Fruit fly (Drosophila melanogaster) whole organism, embryonic: ENCODE measurements around the gene slpr.

ENCODE experiments used
- Atf-2 ChIP-seq: fragments of 200-800 bp; sonication (Bioruptor generic); optimal IDR thresholded peaks from 2 replicates; lab custom pipeline; 2016; ENCODE audit warnings: missing biosample characterization, missing genetic modification characterization
- Bgb ChIP-seq: fragments of 200-800 bp; sonication (Bioruptor generic); IDR thresholded peaks from 2 replicates; pipeline ENCODE4 v1.3.6; 2022; ENCODE audit warnings: missing biosample characterization, missing genetic modification characterization; ENCODE audit not compliant: partially characterized antibody
- CG11504 ChIP-seq: fragments of 200-800 bp; sonication (Bioruptor generic); optimal IDR thresholded peaks from 3 replicates; lab custom pipeline; 2019; ENCODE audit warnings: missing biosample characterization, mild to moderate bottlenecking, missing genetic modification characterization, moderate library complexity
- CG12659 ChIP-seq: fragments of 200-800 bp; sonication (Bioruptor generic); optimal IDR thresholded peaks from 3 replicates; lab custom pipeline; 2017; ENCODE audit warnings: mild to moderate bottlenecking, missing biosample characterization, missing genetic modification reagents, missing genetic modification characterization
- CG1529 ChIP-seq: fragments of 200-800 bp; sonication (Bioruptor generic); optimal IDR thresholded peaks from 3 replicates; lab custom pipeline; 2018; ENCODE audit warnings: missing biosample characterization, missing genetic modification characterization
- CG15514 ChIP-seq: fragments of 200-800 bp; sonication (Bioruptor generic); optimal IDR thresholded peaks from 3 replicates; lab custom pipeline; 2017; ENCODE audit warnings: missing biosample characterization, missing genetic modification characterization, mild to moderate bottlenecking, moderate library complexity, missing genetic modification reagents
- CG18599 ChIP-seq: fragments of 200-800 bp; sonication (Bioruptor generic); optimal IDR thresholded peaks from 3 replicates; lab custom pipeline; 2017; ENCODE audit warnings: missing biosample characterization, missing genetic modification characterization, mild to moderate bottlenecking, moderate library complexity, missing genetic modification reagents
- CG6654 ChIP-seq: fragments of 200-800 bp; sonication (Bioruptor generic); optimal IDR thresholded peaks from 2 replicates; lab custom pipeline; 2017; ENCODE audit warnings: missing biosample characterization, mild to moderate bottlenecking, missing genetic modification characterization
- CG6854 ChIP-seq: fragments of 200-800 bp; sonication (Bioruptor generic); optimal IDR thresholded peaks from 3 replicates; lab custom pipeline; 2017; ENCODE audit warnings: missing biosample characterization, mild to moderate bottlenecking, missing genetic modification characterization
- CG8281 ChIP-seq: fragments of 200-800 bp; sonication (Bioruptor generic); optimal IDR thresholded peaks from 2 replicates; lab custom pipeline; 2018; ENCODE audit warnings: missing biosample characterization, mild to moderate bottlenecking, missing genetic modification characterization, moderate library complexity
- D ChIP-seq, 2 experiments: fragments of 200-800 bp in 1 of 2; fragments of >200 bp in 1 of 2; sonication (Bioruptor generic) in 1 of 2; optimal IDR thresholded peaks; 2 replicates in 1 of 2; 3 replicates in 1 of 2; lab custom pipeline; 2017; ENCODE audit warnings: mild to moderate bottlenecking in 1 of 2, missing biosample characterization in 1 of 2, missing genetic modification characterization in 1 of 2, missing genetic modification reagents in 1 of 2
- Dbx ChIP-seq: fragments of 200-800 bp; sonication (Bioruptor generic); IDR thresholded peaks from 3 replicates; pipeline ENCODE4 v1.3.6; 2022; ENCODE audit warnings: missing biosample characterization, missing genetic modification characterization
- Deaf1 ChIP-seq: fragments of 200-800 bp; optimal IDR thresholded peaks from 3 replicates; lab custom pipeline; 2019; ENCODE audit warnings: missing biosample characterization, mild to moderate bottlenecking, missing genetic modification characterization, moderate library complexity
- GATAe ChIP-seq: fragments of 200-800 bp; sonication (Bioruptor generic); conservative IDR thresholded peaks from 2 replicates; pipeline ENCODE4 v1.3.6; 2022; ENCODE audit warnings: missing biosample characterization, missing genetic modification characterization
- HmgD ChIP-seq: fragments of 200-800 bp; sonication (Bioruptor generic); optimal IDR thresholded peaks from 3 replicates; lab custom pipeline; 2016; ENCODE audit warnings: missing biosample characterization, missing genetic modification characterization
- Nf-YB ChIP-seq: fragments of 200-800 bp; sonication (Bioruptor generic); optimal IDR thresholded peaks from 3 replicates; lab custom pipeline; 2019; ENCODE audit warnings: missing biosample characterization, mild to moderate bottlenecking, missing genetic modification characterization, moderate library complexity
- Opbp ChIP-seq: fragments of 200-800 bp; sonication (Bioruptor generic); IDR thresholded peaks from 3 replicates; pipeline ENCODE4 v1.3.6; 2022; ENCODE audit warnings: missing biosample characterization, missing genetic modification characterization; ENCODE audit not compliant: partially characterized antibody
- Pdp1 ChIP-seq, 2 experiments: fragments of 200-800 bp; sonication (Bioruptor generic); optimal IDR thresholded peaks; 3 replicates each; lab custom pipeline; 2016; ENCODE audit warnings: missing biosample characterization in 2 of 2, missing genetic modification characterization in 2 of 2, mild to moderate bottlenecking in 1 of 2, moderate library complexity in 1 of 2
- Taf1 ChIP-seq: fragments of 200-800 bp; sonication (Bioruptor generic); IDR thresholded peaks from 2 replicates; pipeline ENCODE4 v1.3.6; 2022; ENCODE audit warnings: missing biosample characterization, missing genetic modification characterization
- amos ChIP-seq: fragments of 200-800 bp; sonication (Bioruptor generic); IDR thresholded peaks from 2 replicates; pipeline ENCODE4 v1.3.6; 2022; ENCODE audit warnings: missing biosample characterization, missing genetic modification characterization; ENCODE audit not compliant: partially characterized antibody
- aop ChIP-seq: fragments of 200-800 bp; sonication (Bioruptor generic); IDR thresholded peaks from 2 replicates; pipeline ENCODE4 v1.3.6; 2022; ENCODE audit warnings: missing biosample characterization, missing genetic modification characterization
- cad ChIP-seq: fragments of >200 bp; optimal IDR thresholded peaks from 2 replicates; lab custom pipeline; 2017; ENCODE audit warnings: missing biosample characterization, missing genetic modification characterization
- cg ChIP-seq: fragments of 200-800 bp; sonication (Bioruptor generic); optimal IDR thresholded peaks from 3 replicates; lab custom pipeline; 2019; ENCODE audit warnings: missing biosample characterization, mild to moderate bottlenecking, missing genetic modification characterization, moderate library complexity
- exex ChIP-seq: fragments of 200-800 bp; sonication (Bioruptor generic); optimal IDR thresholded peaks from 4 replicates; lab custom pipeline; 2018; ENCODE audit warnings: missing biosample characterization, mild to moderate bottlenecking, missing genetic modification characterization, moderate library complexity
- ftz-f1 ChIP-seq: fragments of 200-800 bp; sonication (Bioruptor generic); optimal IDR thresholded peaks from 2 replicates; lab custom pipeline; 2016; ENCODE audit warnings: missing biosample characterization, missing genetic modification characterization
- grn ChIP-seq: fragments of 200-800 bp; sonication (Bioruptor generic); optimal IDR thresholded peaks from 3 replicates; lab custom pipeline; 2017; ENCODE audit warnings: missing biosample characterization, missing genetic modification characterization
- ken ChIP-seq: fragments of 200-800 bp; sonication (Bioruptor generic); IDR thresholded peaks from 3 replicates; pipeline ENCODE4 v1.3.6; 2022; ENCODE audit warnings: missing biosample characterization, missing genetic modification characterization
- lmd ChIP-seq: fragments of 200-800 bp; sonication (Bioruptor generic); IDR thresholded peaks from 2 replicates; pipeline ENCODE4 v1.3.6; 2022; ENCODE audit warnings: missing biosample characterization, missing genetic modification characterization
- luna ChIP-seq: fragments of 200-800 bp; sonication (Bioruptor generic); optimal IDR thresholded peaks from 2 replicates; lab custom pipeline; 2016; ENCODE audit warnings: missing biosample characterization, missing genetic modification characterization
- mirr ChIP-seq: fragments of 200-800 bp; sonication (Bioruptor generic); optimal IDR thresholded peaks from 3 replicates; lab custom pipeline; 2018; ENCODE audit warnings: missing biosample characterization, mild to moderate bottlenecking, missing genetic modification characterization
- onecut ChIP-seq: fragments of 200-800 bp; sonication (Bioruptor generic); IDR thresholded peaks from 2 replicates; pipeline ENCODE4 v1.3.6; 2022; ENCODE audit warnings: missing biosample characterization, missing genetic modification characterization
- rib ChIP-seq: fragments of 200-800 bp; sonication (Bioruptor generic); IDR thresholded peaks from 2 replicates; pipeline ENCODE4 v1.3.6; 2022; ENCODE audit warnings: missing biosample characterization, missing genetic modification characterization
- row ChIP-seq: fragments of 200-800 bp; sonication (Bioruptor generic); IDR thresholded peaks from 3 replicates; pipeline ENCODE4 v1.3.6; 2022; ENCODE audit warnings: missing biosample characterization, missing genetic modification characterization
- sug ChIP-seq: fragments of 200-800 bp; optimal IDR thresholded peaks from 2 replicates; lab custom pipeline; 2019; ENCODE audit warnings: missing biosample characterization, mild to moderate bottlenecking, missing genetic modification characterization, moderate library complexity
- tx ChIP-seq: fragments of 200-800 bp; sonication (Bioruptor generic); optimal IDR thresholded peaks from 2 replicates; lab custom pipeline; 2016; ENCODE audit warnings: missing biosample characterization, missing genetic modification characterization
- vvl ChIP-seq: fragments of 200-800 bp; sonication (Bioruptor generic); IDR thresholded peaks from 2 replicates; pipeline ENCODE4 v1.3.6; 2022; ENCODE audit warnings: missing biosample characterization, missing genetic modification characterization
- zen2 ChIP-seq: fragments of 200-800 bp; sonication (Bioruptor generic); IDR thresholded peaks from 3 replicates; pipeline ENCODE4 v1.3.6; 2022; ENCODE audit warnings: missing biosample characterization, missing genetic modification characterization; ENCODE audit not compliant: partially characterized antibody

slpr gene

DNA sequence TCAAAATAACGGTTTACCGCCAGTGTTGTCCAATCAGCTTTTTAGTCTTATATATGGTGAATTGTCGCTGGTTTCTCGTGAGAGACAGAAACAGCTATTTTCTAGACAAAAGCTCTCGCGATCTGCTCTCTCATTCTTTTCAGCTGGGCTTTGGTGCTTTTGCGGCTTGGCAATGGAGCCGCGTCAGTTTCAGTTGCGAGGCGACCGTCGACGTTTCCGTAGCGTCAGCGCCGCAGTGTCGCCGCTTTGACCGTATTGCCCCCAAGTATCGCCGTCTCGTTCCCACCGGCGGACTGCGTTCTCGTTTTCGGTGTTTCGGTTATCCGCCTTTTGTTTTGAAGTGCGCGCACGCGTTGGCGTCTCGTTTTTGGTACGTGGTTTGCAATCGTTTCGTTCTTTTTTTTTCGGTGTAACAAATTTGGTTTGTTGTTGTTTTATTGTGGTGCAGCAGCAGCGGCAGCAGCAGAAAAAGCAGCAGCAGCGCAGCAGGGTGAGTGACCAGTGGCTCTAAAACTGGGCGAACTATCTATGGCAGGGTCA is 16.1 kb upstream of the slpr start (continued):
- TF ChIP-seq mirr (GFP tag; lab: Kevin White, UChicago) (peak; percentile 5), ken (GFP tag; lab: Robert Waterston, UW) (no peak), lmd (GFP tag; lab: Robert Waterston, UW) (0 out of 2 replicates have a peak, but pooled peaks have one; percentile 6), luna (no peak), D (optimal IDR thresholded peaks at IDR 0.05; lab: Kevin White, UChicago) (no peak), D (GFP tag; optimal IDR thresholded peaks at IDR 0.05; lab: Kevin White, UChicago) (no peak), zen2 (GFP tag; lab: Robert Waterston, UW) (peak; percentile 28; the same call in 1 of the 3 replicates), HmgD (GFP tag; lab: Kevin White, UChicago) (peak; percentile 4), rib (GFP tag; lab: Robert Waterston, UW) (peak; percentile 45; the same call in 1 of the 2 replicates), CG8281 (tag; lab: Kevin White, UChicago) (no peak), vvl (GFP tag; lab: Robert Waterston, UW) (peak; percentile 51; the same call in 1 of the 2 replicates), Dbx (GFP tag; lab: Robert Waterston, UW) (peak; percentile 30; the same call in 1 of the 3 replicates), CG15514 (GFP tag; lab: Kevin White, UChicago) (peak; percentile 52), sug (tag; lab: Kevin White, UChicago) (peak; percentile 34), CG6854 (peak; percentile 13), aop (GFP tag; lab: Robert Waterston, UW) (no peak), ftz-f1 (GFP tag; lab: Kevin White, UChicago) (peak; percentile 63), CG12659 (GFP tag; lab: Kevin White, UChicago) (peak; percentile 7), Deaf1 (tag; lab: Kevin White, UChicago) (peak; percentile 54), Atf-2 (GFP tag; lab: Kevin White, UChicago) (no peak), amos (GFP tag; lab: Robert Waterston, UW) (peak; percentile 39; the same call in 1 of the 2 replicates), Pdp1 (GFP tag; optimal IDR thresholded peaks at IDR 0.05; lab: Kevin White, UChicago) (peak in 1 of 2 experiments; percentile 19), onecut (GFP tag; lab: Robert Waterston, UW) (peak; percentile 48; the same call in 1 of the 2 replicates), CG11504 (tag; lab: Kevin White, UChicago) (peak; percentile 11), Taf1 (GFP tag; lab: Robert Waterston, UW) (no peak), Nf-YB (GFP tag; lab: Kevin White, UChicago) (no peak)

DNA sequence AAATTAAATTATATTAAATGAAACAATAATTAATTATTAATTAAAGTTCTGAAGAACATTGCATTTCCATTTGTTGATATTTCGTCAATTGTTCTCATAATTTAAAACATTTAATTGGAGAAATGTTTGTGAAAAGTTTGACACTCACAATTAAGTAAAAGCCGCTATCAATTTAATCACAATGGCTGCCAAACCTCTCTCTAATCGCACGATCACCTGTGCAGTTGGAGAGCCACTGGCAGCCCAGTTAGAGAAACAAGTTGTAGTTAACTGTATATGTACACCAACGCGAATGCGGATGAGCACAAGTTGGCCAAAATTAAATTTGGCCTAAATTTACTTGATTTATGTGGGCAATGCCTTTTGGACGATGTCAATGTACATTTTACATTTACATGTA is 15.2 kb upstream of the slpr start:
- no peak for TF ChIP-seq mirr (GFP tag; lab: Kevin White, UChicago)
- TF ChIP-seq GATAe: peak; percentile 32; the same call in 1 of the 2 replicates
- TF ChIP-seq CG6654 (GFP tag; lab: Kevin White, UChicago): peak; percentile 98
- no peak for TF ChIP-seq CG18599 (GFP tag; lab: Kevin White, UChicago)
- TF ChIP-seq Opbp (GFP tag; lab: Robert Waterston, UW): 0 out of 3 replicates have a peak, but pooled peaks have one; percentile 33
- TF ChIP-seq cg (GFP tag; lab: Kevin White, UChicago): no peak
- TF ChIP-seq CG1529: no peak
- TF ChIP-seq exex (tag; lab: Kevin White, UChicago): no peak
- no peak for TF ChIP-seq row (GFP tag; lab: Robert Waterston, UW)
- peak; percentile 91 for TF ChIP-seq cad (GFP tag; lab: Kevin White, UChicago)
- TF ChIP-seq grn (GFP tag; lab: Kevin White, UChicago): peak; percentile 72
- TF ChIP-seq tx (GFP tag; lab: Kevin White, UChicago): no peak
- TF ChIP-seq Bgb: 0 out of 2 replicates have a peak, but pooled peaks have one; percentile 14
- TF ChIP-seq Taf1 (GFP tag; lab: Robert Waterston, UW): no peak
- TF ChIP-seq, all 482 proteins: peak for 6
